Fruit fly (Drosophila melanogaster): ENCODE results near the gene Cpr67Fa2.

DNA sequence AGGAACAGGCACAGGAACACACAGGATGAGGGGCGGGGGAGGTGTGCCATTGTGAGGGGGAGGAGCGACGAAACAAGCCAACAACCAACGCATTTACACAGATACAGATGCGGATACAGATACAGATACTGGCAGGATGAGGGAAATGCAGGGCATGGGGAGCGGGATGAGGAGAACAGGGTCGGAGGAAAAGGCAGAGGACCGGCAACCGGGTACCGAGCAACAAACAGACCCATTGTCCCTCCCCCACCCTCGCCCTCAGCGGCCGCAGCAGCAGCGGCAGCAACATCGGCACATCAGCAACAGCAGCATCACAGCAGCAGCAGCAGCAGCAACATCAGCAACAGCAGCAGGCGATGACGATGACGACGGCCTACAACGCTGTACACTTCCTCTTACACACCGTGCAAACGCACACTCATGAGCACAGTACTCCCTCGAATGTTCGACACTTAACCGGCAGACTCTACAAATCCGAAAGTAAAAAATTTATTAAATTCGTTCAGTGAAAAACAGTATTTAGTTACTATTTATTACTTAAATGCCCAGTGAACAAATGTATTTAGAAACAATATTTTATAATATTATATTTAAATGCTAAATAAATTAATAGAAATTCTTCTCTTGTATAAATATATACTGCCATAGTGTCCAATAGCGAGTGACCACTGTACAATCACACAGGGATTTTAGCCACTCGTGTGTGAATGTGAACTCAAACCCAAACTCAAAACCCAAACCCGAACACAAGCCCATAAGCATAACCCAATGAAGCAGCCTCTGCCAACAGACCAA, 35.9 kb upstream of the Cpr67Fa2 start:
- TF ChIP-seq OdsH (GFP tag; optimal IDR thresholded peaks at IDR 0.05) (peak; percentile 92), topi (GFP tag; optimal IDR thresholded peaks at IDR 0.05) (peak; percentile 84), pdm3 (GFP tag; optimal IDR thresholded peaks at IDR 0.05) (peak; percentile 78), CG6276 (GFP tag; optimal IDR thresholded peaks at IDR 0.05) (peak; percentile 89), dsx (GFP tag; optimal IDR thresholded peaks at IDR 0.05; ENCODE audit: poor library complexity, severe bottlenecking) (peak; percentile 92), esn (GFP tag; optimal IDR thresholded peaks at IDR 0.05) (peak; percentile 93), dac (GFP tag; optimal IDR thresholded peaks at IDR 0.05) (peak; percentile 70)

Measured in whole organism, prepupa.